Worm (Caenorhabditis elegans) whole organism, young adult: Measurements from ENCODE around the gene vha-19.

Experiments used
- B0035.1 ChIP-seq: sonication (generic microtip); optimal IDR thresholded peaks from 2 replicates; lab custom pipeline; 2016; ENCODE audit warnings: missing genetic modification characterization, mild to moderate bottlenecking, missing compliant biosample characterization, missing genotype, missing genetic modification reagents
- C06A6.2 ChIP-seq: fragments of 200-800 bp; sonication (Bioruptor generic); conservative IDR thresholded peaks from 2 replicates; pipeline ENCODE4 v1.3.6; 2022; ENCODE audit warnings: missing genetic modification characterization, missing compliant biosample characterization
- F10E7.11 ChIP-seq: sonication (generic microtip); optimal IDR thresholded peaks from 2 replicates; lab custom pipeline; 2017; ENCODE audit warnings: mild to moderate bottlenecking, missing genetic modification characterization, moderate library complexity, missing compliant biosample characterization
- F39B2.1 ChIP-seq: fragments of 200-800 bp; sonication (Bioruptor generic); IDR thresholded peaks from 2 replicates; pipeline ENCODE4 v1.3.6; 2022; ENCODE audit warnings: missing genetic modification reagents, missing genetic modification characterization, missing compliant biosample characterization
- K12H6.12 ChIP-seq: fragments of 200-800 bp; sonication (Bioruptor generic); optimal IDR thresholded peaks from 2 replicates; lab custom pipeline; 2018; ENCODE audit warnings: mild to moderate bottlenecking, missing genetic modification characterization, missing compliant biosample characterization
- Y53F4B.3 ChIP-seq: fragments of 200-800 bp; sonication (Bioruptor generic); IDR thresholded peaks from 2 replicates; pipeline ENCODE4 v1.3.6; 2022; ENCODE audit warnings: missing genetic modification reagents, missing genetic modification characterization, missing compliant biosample characterization
- akir-1 ChIP-seq: fragments of 200-800 bp; sonication (Bioruptor generic); optimal IDR thresholded peaks from 2 replicates; lab custom pipeline; 2018; ENCODE audit warnings: mild to moderate bottlenecking, missing genetic modification characterization, moderate library complexity, missing compliant biosample characterization
- ama-1 ChIP-seq, 3 experiments: fragments of 150-350 bp in 1 of 3; sonication (generic microtip) in 2 of 3; optimal IDR thresholded peaks; 2 replicates each; lab custom pipeline; 2014 to 2018; ENCODE audit warnings: missing biosample characterization in 2 of 3, missing genetic modification characterization in 2 of 3, missing genetic modification reagents in 2 of 3
- athp-1 ChIP-seq: sonication (generic microtip); optimal IDR thresholded peaks from 2 replicates; lab custom pipeline; 2017; ENCODE audit warnings: mild to moderate bottlenecking, missing genetic modification characterization, missing compliant biosample characterization
- attf-3 ChIP-seq: fragments of 200-800 bp; sonication (Bioruptor generic); conservative IDR thresholded peaks from 2 replicates; pipeline ENCODE4 v1.3.6; 2022; ENCODE audit warnings: missing genetic modification reagents, missing genetic modification characterization, missing compliant biosample characterization
- attf-5 ChIP-seq: fragments of 200-800 bp; sonication (Bioruptor generic); optimal IDR thresholded peaks from 2 replicates; lab custom pipeline; 2018; ENCODE audit warnings: mild to moderate bottlenecking, missing genetic modification characterization, missing compliant biosample characterization
- attf-6 ChIP-seq: fragments of 200-800 bp; sonication (Bioruptor generic); IDR thresholded peaks from 2 replicates; pipeline ENCODE4 v1.3.6; 2022; ENCODE audit warnings: missing genetic modification reagents, missing genetic modification characterization, missing compliant biosample characterization
- bed-2 ChIP-seq: fragments of 200-800 bp; sonication (Bioruptor generic); IDR thresholded peaks from 2 replicates; pipeline ENCODE4 v1.3.6; 2022; ENCODE audit warnings: missing genetic modification reagents, missing genetic modification characterization, missing compliant biosample characterization
- cebp-1 ChIP-seq, 2 experiments: fragments of 200-800 bp in 1 of 2; sonication (Bioruptor generic) in 1 of 2; sonication (generic microtip) in 1 of 2; IDR thresholded peaks in 1 of 2; optimal IDR thresholded peaks in 1 of 2; 2 replicates each; pipeline versions ENCODE4 v1.3.6 to Lab custom; 2017 to 2022; ENCODE audit warnings: missing compliant biosample characterization in 2 of 2, missing genetic modification characterization in 2 of 2, mild to moderate bottlenecking in 1 of 2, missing genetic modification reagents in 1 of 2, moderate library complexity in 1 of 2
- ceh-100 ChIP-seq: fragments of 200-800 bp; sonication (Bioruptor generic); IDR thresholded peaks from 2 replicates; pipeline ENCODE4 v1.3.6; 2022; ENCODE audit warnings: missing genetic modification reagents, missing genetic modification characterization, missing compliant biosample characterization
- ceh-27 ChIP-seq: fragments of 200-800 bp; sonication (Bioruptor generic); optimal IDR thresholded peaks from 2 replicates; lab custom pipeline; 2018; ENCODE audit warnings: mild to moderate bottlenecking, missing genetic modification characterization, moderate library complexity, missing compliant biosample characterization
- chd-7 ChIP-seq: sonication (generic microtip); optimal IDR thresholded peaks from 2 replicates; lab custom pipeline; 2016; ENCODE audit warnings: mild to moderate bottlenecking, missing genetic modification characterization, moderate library complexity, missing compliant biosample characterization
- die-1 ChIP-seq: sonication (generic microtip); optimal IDR thresholded peaks from 2 replicates; lab custom pipeline; 2016; ENCODE audit warnings: missing genotype, mild to moderate bottlenecking, missing genetic modification characterization, missing compliant biosample characterization
- efl-1 ChIP-seq: fragments of 150-350 bp; optimal IDR thresholded peaks from 2 replicates; lab custom pipeline; 2014; ENCODE audit warnings: missing biosample characterization, missing genetic modification reagents, missing genetic modification characterization
- egl-18 ChIP-seq: fragments of 200-800 bp; sonication (Bioruptor generic); IDR thresholded peaks from 2 replicates; pipeline ENCODE4 v1.3.6; 2022; ENCODE audit warnings: missing genetic modification reagents, missing genetic modification characterization, missing compliant biosample characterization
- egl-44 ChIP-seq: fragments of 200-800 bp; sonication (Bioruptor generic); IDR thresholded peaks from 2 replicates; pipeline ENCODE4 v1.3.6; 2022; ENCODE audit warnings: missing genetic modification reagents, missing genetic modification characterization, missing compliant biosample characterization
- fkh-3 ChIP-seq: sonication (generic microtip); optimal IDR thresholded peaks from 2 replicates; lab custom pipeline; 2016; ENCODE audit warnings: mild to moderate bottlenecking, missing genetic modification characterization, missing compliant biosample characterization
- him-1 ChIP-seq: sonication (generic microtip); optimal IDR thresholded peaks from 2 replicates; lab custom pipeline; 2016; ENCODE audit warnings: missing genotype, missing genetic modification reagents, missing genetic modification characterization, missing compliant biosample characterization
- hlh-12 ChIP-seq: sonication (generic microtip); optimal IDR thresholded peaks from 2 replicates; lab custom pipeline; 2016; ENCODE audit warnings: missing genetic modification characterization, missing compliant biosample characterization
- hlh-26 ChIP-seq: fragments of 200-800 bp; sonication (Bioruptor generic); conservative IDR thresholded peaks from 2 replicates; pipeline ENCODE4 v1.3.6; 2022; ENCODE audit warnings: missing genetic modification reagents, missing genetic modification characterization, missing compliant biosample characterization
- hsf-1 ChIP-seq: fragments of 200-800 bp; sonication (Bioruptor generic); IDR thresholded peaks from 2 replicates; pipeline ENCODE4 v1.3.6; 2022; ENCODE audit warnings: missing genetic modification reagents, missing genetic modification characterization, missing compliant biosample characterization
- lin-54 ChIP-seq: fragments of 200-800 bp; sonication (Bioruptor generic); optimal IDR thresholded peaks from 2 replicates; lab custom pipeline; 2018; ENCODE audit warnings: mild to moderate bottlenecking, missing genetic modification characterization, missing compliant biosample characterization
- madf-10 ChIP-seq: sonication (generic microtip); optimal IDR thresholded peaks from 2 replicates; lab custom pipeline; 2016; ENCODE audit warnings: mild to moderate bottlenecking, missing genetic modification characterization, missing compliant biosample characterization
- madf-3 ChIP-seq: fragments of 200-800 bp; sonication (Bioruptor generic); IDR thresholded peaks from 2 replicates; pipeline ENCODE4 v1.3.6; 2022; ENCODE audit warnings: missing genetic modification reagents, missing genetic modification characterization, missing compliant biosample characterization
- madf-8 ChIP-seq: fragments of 200-800 bp; sonication (Bioruptor generic); conservative IDR thresholded peaks from 2 replicates; pipeline ENCODE4 v1.3.6; 2022; ENCODE audit warnings: missing genetic modification reagents, missing genetic modification characterization, missing compliant biosample characterization
- mes-4 ChIP-seq: sonication (generic microtip); optimal IDR thresholded peaks from 2 replicates; lab custom pipeline; 2016; ENCODE audit warnings: missing genotype, missing genetic modification characterization, missing compliant biosample characterization
- nhr-120 ChIP-seq: fragments of 200-800 bp; sonication (Bioruptor generic); IDR thresholded peaks from 2 replicates; pipeline ENCODE4 v1.3.6; 2022; ENCODE audit warnings: missing genetic modification characterization, missing compliant biosample characterization
- nhr-27 ChIP-seq: fragments of 200-800 bp; sonication (Bioruptor generic); optimal IDR thresholded peaks from 2 replicates; lab custom pipeline; 2018; ENCODE audit warnings: mild to moderate bottlenecking, missing genetic modification characterization, moderate library complexity, missing compliant biosample characterization
- nhr-80 ChIP-seq: sonication (generic microtip); optimal IDR thresholded peaks from 2 replicates; lab custom pipeline; 2016; ENCODE audit warnings: missing genetic modification characterization, missing compliant biosample characterization
- pbrm-1 ChIP-seq: fragments of 200-800 bp; sonication (Bioruptor generic); IDR thresholded peaks from 2 replicates; pipeline ENCODE4 v1.3.6; 2022; ENCODE audit warnings: missing genetic modification reagents, missing genetic modification characterization, missing compliant biosample characterization
- pha-4 ChIP-seq: fragments of 150-350 bp; sonication (generic microtip); optimal IDR thresholded peaks from 2 replicates; lab custom pipeline; 2014; ENCODE audit warnings: missing biosample characterization, missing genetic modification reagents, missing genetic modification characterization
- rcor-1 ChIP-seq: fragments of 200-800 bp; sonication (Bioruptor generic); IDR thresholded peaks from 2 replicates; pipeline ENCODE4 v1.3.6; 2022; ENCODE audit warnings: missing genetic modification reagents, missing genetic modification characterization, missing compliant biosample characterization
- rec-8 ChIP-seq, 2 experiments: sonication (generic microtip); optimal IDR thresholded peaks; 2 replicates each; lab custom pipeline; 2016; ENCODE audit warnings: mild to moderate bottlenecking in 2 of 2, missing genetic modification characterization in 2 of 2, missing genetic modification reagents in 2 of 2, missing genotype in 2 of 2, missing biosample characterization in 1 of 2, missing compliant biosample characterization in 1 of 2, moderate library complexity in 1 of 2
- repo-1 ChIP-seq: sonication (generic microtip); optimal IDR thresholded peaks from 2 replicates; lab custom pipeline; 2017; ENCODE audit warnings: mild to moderate bottlenecking, missing genetic modification characterization, missing compliant biosample characterization
- sdz-38 ChIP-seq: sonication (generic microtip); optimal IDR thresholded peaks from 2 replicates; lab custom pipeline; 2016; ENCODE audit warnings: missing genotype, missing genetic modification characterization, missing compliant biosample characterization
- snpc-1.1 ChIP-seq: sonication (generic microtip); optimal IDR thresholded peaks from 2 replicates; lab custom pipeline; 2017; ENCODE audit warnings: missing genetic modification characterization, mild to moderate bottlenecking, missing compliant biosample characterization, antibody characterized with exemption, moderate library complexity, missing genotype, missing genetic modification reagents; ENCODE audit not compliant: insufficient read depth
- sptf-2 ChIP-seq: fragments of 200-800 bp; sonication (Bioruptor generic); optimal IDR thresholded peaks from 2 replicates; lab custom pipeline; 2018; ENCODE audit warnings: mild to moderate bottlenecking, missing genetic modification characterization, missing compliant biosample characterization
- tbx-9 ChIP-seq: sonication (generic microtip); optimal IDR thresholded peaks from 2 replicates; lab custom pipeline; 2016; ENCODE audit warnings: borderline replicate concordance, missing genetic modification characterization, inconsistent platforms, missing compliant biosample characterization
- tlf-1 ChIP-seq: fragments of 200-800 bp; sonication (Bioruptor generic); optimal IDR thresholded peaks from 2 replicates; lab custom pipeline; 2018; ENCODE audit warnings: mild to moderate bottlenecking, missing genetic modification characterization, missing compliant biosample characterization
- xnd-1 ChIP-seq: sonication (generic microtip); optimal IDR thresholded peaks from 2 replicates; lab custom pipeline; 2016; ENCODE audit warnings: missing genotype, missing genetic modification reagents, missing genetic modification characterization, missing compliant biosample characterization
- ztf-18 ChIP-seq: sonication (generic microtip); optimal IDR thresholded peaks from 2 replicates; lab custom pipeline; 2016; ENCODE audit warnings: missing genotype, mild to moderate bottlenecking, missing genetic modification characterization, missing compliant biosample characterization
- ztf-22 ChIP-seq: fragments of 200-800 bp; sonication (Bioruptor generic); optimal IDR thresholded peaks from 2 replicates; lab custom pipeline; 2018; ENCODE audit warnings: mild to moderate bottlenecking, missing genetic modification characterization, moderate library complexity, missing compliant biosample characterization
- ztf-26 ChIP-seq: sonication (generic microtip); optimal IDR thresholded peaks from 2 replicates; lab custom pipeline; 2017; ENCODE audit warnings: missing genetic modification characterization, missing compliant biosample characterization

The vha-19 gene

DNA sequence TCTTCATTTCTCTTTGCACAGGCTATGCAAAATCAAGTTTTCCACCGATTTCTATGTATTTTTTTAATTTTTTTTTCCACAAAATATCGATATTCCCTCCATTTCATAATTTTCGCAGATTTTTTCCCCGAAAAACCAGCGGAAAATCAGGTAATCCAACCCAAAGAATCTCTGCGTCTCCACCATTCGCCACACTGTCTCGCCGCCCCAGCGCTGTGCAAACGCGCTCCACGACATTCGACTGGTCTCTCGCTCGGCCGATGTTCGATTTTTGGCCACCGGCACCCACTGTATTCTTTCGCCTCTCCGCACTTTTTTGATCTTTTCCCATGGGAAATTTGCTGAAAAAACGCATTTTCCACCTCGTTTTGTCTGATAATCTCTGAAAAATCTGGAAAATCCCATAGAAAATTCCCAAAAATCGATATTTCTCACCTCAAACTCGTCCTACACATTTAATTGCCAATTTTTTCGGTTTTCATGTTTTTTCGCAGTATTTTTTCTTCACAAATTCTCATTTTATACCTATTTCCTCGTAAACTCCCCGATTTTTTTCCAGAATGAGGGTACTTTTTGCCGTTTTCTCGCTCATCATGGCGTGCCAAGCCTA, at the start of gene vha-19:
vha-19 (plus strand) TSS at position 560 of the 610 bp plus-strand sequence.
- TF ChIP-seq rcor-1 (no peak), F10E7.11 (tag; lab: Kevin White, UChicago) (no peak), tlf-1 (GFP tag; lab: Kevin White, UChicago) (no peak), ceh-27 (GFP tag; lab: Kevin White, UChicago) (peak; percentile 13), pha-4 (tag; lab: Kevin White, UChicago) (no peak), C06A6.2 (GFP tag; lab: Robert Waterston, UW) (no peak), madf-3 (no peak), snpc-1.1 (tag; lab: Kevin White, UChicago) (no peak), him-1 (tag; lab: Kevin White, UChicago) (no peak), egl-44 (GFP tag; lab: Robert Waterston, UW) (no peak), ztf-18 (peak; percentile 20), efl-1 (GFP tag; lab: Kevin White, UChicago) (peak; percentile 4), nhr-27 (tag; lab: Kevin White, UChicago) (no peak), tbx-9 (no peak), chd-7 (tag; lab: Kevin White, UChicago) (no peak), athp-1 (no peak), hlh-12 (tag; lab: Kevin White, UChicago) (no peak), Y53F4B.3 (GFP tag; lab: Robert Waterston, UW) (no peak), F39B2.1 (GFP tag; lab: Robert Waterston, UW) (no peak), die-1 (tag; lab: Kevin White, UChicago) (no peak), nhr-80 (tag; lab: Kevin White, UChicago) (peak; percentile 78), attf-3 (GFP tag; lab: Robert Waterston, UW) (no peak), egl-18 (GFP tag; lab: Robert Waterston, UW) (no peak), attf-5 (GFP tag; lab: Kevin White, UChicago) (peak; percentile 54), mes-4 (no peak), xnd-1 (tag; lab: Kevin White, UChicago) (no peak), ceh-100 (no peak), lin-54 (peak; percentile 17), ztf-22 (GFP tag; lab: Kevin White, UChicago) (no peak), pbrm-1 (no peak), bed-2 (GFP tag; lab: Robert Waterston, UW) (no peak), hlh-26 (GFP tag; lab: Robert Waterston, UW) (no peak), madf-8 (GFP tag; lab: Robert Waterston, UW) (no peak), attf-6 (GFP tag; lab: Robert Waterston, UW) (no peak), repo-1 (no peak), B0035.1 (tag; lab: Kevin White, UChicago) (no peak), akir-1 (GFP tag; lab: Kevin White, UChicago) (no peak), sptf-2 (no peak), ztf-26 (tag; lab: Kevin White, UChicago) (no peak), madf-10 (tag; lab: Kevin White, UChicago) (no peak), nhr-120 (GFP tag; lab: Robert Waterston, UW) (no peak), rec-8 (tag; optimal IDR thresholded peaks at IDR 0.05; lab: Kevin White, UChicago) (no peak), K12H6.12 (tag; lab: Kevin White, UChicago) (no peak), cebp-1 (GFP tag; IDR thresholded peaks at IDR 0.05; lab: Robert Waterston, UW) (no peak), cebp-1 (tag; optimal IDR thresholded peaks at IDR 0.05; lab: Kevin White, UChicago) (peak; percentile 73), hsf-1 (no peak), sdz-38 (tag; lab: Kevin White, UChicago) (no peak), ama-1 (optimal IDR thresholded peaks at IDR 0.05; lab: Kevin White, UChicago) (no peak), ama-1 (GFP tag; optimal IDR thresholded peaks at IDR 0.05; lab: Kevin White, UChicago) (no peak), fkh-3 (tag; lab: Kevin White, UChicago) (no peak)
